Fruit fly (Drosophila melanogaster) whole organism, wandering third instar larva: ENCODE results near the gene Mcm5.

Experiments
- Abd-B ChIP-seq: fragments of >200 bp; optimal IDR thresholded peaks from 2 replicates; lab custom pipeline; 2017; ENCODE audit warnings: missing biosample characterization, missing genetic modification characterization
- CG32264 ChIP-seq: fragments of 200-800 bp; sonication (Bioruptor generic); optimal IDR thresholded peaks from 2 replicates; lab custom pipeline; 2016; ENCODE audit warnings: missing biosample characterization, missing genetic modification characterization
- CG9705 ChIP-seq: fragments of 200-800 bp; sonication (Bioruptor generic); optimal IDR thresholded peaks from 2 replicates; lab custom pipeline; 2018; ENCODE audit warnings: missing biosample characterization, mild to moderate bottlenecking, missing genetic modification characterization
- CrebA ChIP-seq: fragments of 200-800 bp; sonication (Bioruptor generic); optimal IDR thresholded peaks from 2 replicates; lab custom pipeline; 2016; ENCODE audit warnings: missing biosample characterization, mild to moderate bottlenecking, missing genetic modification characterization, borderline replicate concordance
- Dfd ChIP-seq: fragments of >200 bp; optimal IDR thresholded peaks from 2 replicates; lab custom pipeline; 2017; ENCODE audit warnings: missing biosample characterization, missing genetic modification characterization
- Dif ChIP-seq: fragments of 200-275, 200-300 bp; sonication (Bioruptor generic); optimal IDR thresholded peaks from 2 replicates; lab custom pipeline; 2018; ENCODE audit warnings: missing biosample characterization, missing genetic modification characterization; ENCODE audit not compliant: partially characterized antibody
- GATAd ChIP-seq: sonication (Bioruptor generic); optimal IDR thresholded peaks from 2 replicates; lab custom pipeline; 2016; ENCODE audit warnings: missing biosample characterization, missing genetic modification characterization
- HLH106 ChIP-seq: fragments of 200-800 bp; optimal IDR thresholded peaks from 3 replicates; lab custom pipeline; 2019; ENCODE audit warnings: missing biosample characterization, mild to moderate bottlenecking, missing genetic modification characterization, moderate library complexity
- Hnf4 ChIP-seq: fragments of 200-800 bp; sonication (Bioruptor generic); optimal IDR thresholded peaks from 2 replicates; lab custom pipeline; 2016; ENCODE audit warnings: missing biosample characterization, mild to moderate bottlenecking, missing genetic modification characterization
- Hr78 ChIP-seq: fragments of >200 bp; optimal IDR thresholded peaks from 2 replicates; lab custom pipeline; 2017; ENCODE audit warnings: missing biosample characterization, missing genetic modification characterization
- Hr83 ChIP-seq: fragments of 200-300 bp; sonication (Bioruptor generic); optimal IDR thresholded peaks from 2 replicates; lab custom pipeline; 2016; ENCODE audit warnings: missing biosample characterization, mild to moderate bottlenecking, missing genetic modification characterization, moderate library complexity; ENCODE audit not compliant: poor library complexity, severe bottlenecking
- Jra ChIP-seq: sonication (Bioruptor generic); optimal IDR thresholded peaks from 2 replicates; lab custom pipeline; 2016; ENCODE audit warnings: missing biosample characterization, missing genetic modification characterization
- Mio ChIP-seq: sonication (Bioruptor generic); optimal IDR thresholded peaks from 2 replicates; lab custom pipeline; 2016; ENCODE audit warnings: missing biosample characterization, missing genetic modification characterization
- Myc ChIP-seq: fragments of >200 bp; optimal IDR thresholded peaks from 2 replicates; lab custom pipeline; 2017
- N ChIP-seq: fragments of >200 bp; optimal IDR thresholded peaks from 2 replicates; lab custom pipeline; 2018; ENCODE audit warnings: missing biosample characterization, missing external identifiers, missing genetic modification characterization
- OdsH ChIP-seq: fragments of 200-800 bp; sonication (Bioruptor generic); optimal IDR thresholded peaks from 2 replicates; lab custom pipeline; 2016; ENCODE audit warnings: missing biosample characterization, mild to moderate bottlenecking, missing genetic modification characterization
- Rel ChIP-seq, 2 experiments: fragments of 200-800 bp; sonication (Bioruptor generic) in 1 of 2; optimal IDR thresholded peaks; 2 replicates in 1 of 2; 3 replicates in 1 of 2; lab custom pipeline; 2016 to 2019; ENCODE audit warnings: mild to moderate bottlenecking in 2 of 2, missing biosample characterization in 2 of 2, missing genetic modification characterization in 2 of 2, moderate library complexity in 1 of 2
- Sp1 ChIP-seq: fragments of 200-800 bp; sonication (Bioruptor generic); optimal IDR thresholded peaks from 3 replicates; lab custom pipeline; 2019; ENCODE audit warnings: missing biosample characterization, mild to moderate bottlenecking, missing genetic modification characterization, moderate library complexity
- Vsx2 ChIP-seq: fragments of 200-300, 225-300 bp; sonication (Bioruptor generic); optimal IDR thresholded peaks from 2 replicates; lab custom pipeline; 2018; ENCODE audit warnings: missing biosample characterization, missing genetic modification characterization; ENCODE audit not compliant: partially characterized antibody
- br ChIP-seq: fragments of 200-800 bp; sonication (Bioruptor generic); optimal IDR thresholded peaks from 2 replicates; lab custom pipeline; 2016; ENCODE audit warnings: missing biosample characterization, missing genetic modification characterization
- brk ChIP-seq: fragments of 200-800 bp; sonication (Bioruptor generic); optimal IDR thresholded peaks from 2 replicates; lab custom pipeline; 2016; ENCODE audit warnings: missing biosample characterization, mild to moderate bottlenecking, missing genetic modification characterization
- dl ChIP-seq, 2 experiments: fragments of 175-275, 200-275 bp in 1 of 2; fragments of 200-275 bp in 1 of 2; sonication (Bioruptor generic); optimal IDR thresholded peaks; lab custom pipeline; 2018; ENCODE audit warnings: mild to moderate bottlenecking in 2 of 2, missing biosample characterization in 2 of 2, missing genetic modification characterization in 2 of 2, moderate library complexity in 2 of 2; ENCODE audit not compliant: partially characterized antibody in 2 of 2, insufficient read depth in 1 of 2
- dmrt93B ChIP-seq: fragments of 200-800 bp; sonication (Bioruptor generic); optimal IDR thresholded peaks from 2 replicates; lab custom pipeline; 2018; ENCODE audit warnings: missing biosample characterization, mild to moderate bottlenecking, missing genetic modification characterization
- dsf ChIP-seq: sonication (Bioruptor generic); optimal IDR thresholded peaks from 2 replicates; lab custom pipeline; 2016; ENCODE audit warnings: missing biosample characterization, missing genetic modification characterization, borderline replicate concordance
- ey ChIP-seq: fragments of 200-800 bp; sonication (Bioruptor generic); optimal IDR thresholded peaks from 2 replicates; lab custom pipeline; 2016; ENCODE audit warnings: missing biosample characterization, missing genetic modification characterization
- foxo ChIP-seq, 2 experiments: fragments of 200-800 bp; sonication (Bioruptor generic); optimal IDR thresholded peaks; 2 replicates in 1 of 2; 3 replicates in 1 of 2; lab custom pipeline; 2016 to 2017; ENCODE audit warnings: missing biosample characterization in 2 of 2, missing genetic modification characterization in 2 of 2
- fru ChIP-seq: fragments of 200-800 bp; sonication (Bioruptor generic); optimal IDR thresholded peaks from 3 replicates; lab custom pipeline; 2016; ENCODE audit warnings: missing biosample characterization, mild to moderate bottlenecking, missing genetic modification characterization
- h ChIP-seq: fragments of 200-800 bp; sonication (Bioruptor generic); optimal IDR thresholded peaks from 3 replicates; lab custom pipeline; 2016; ENCODE audit warnings: missing biosample characterization, mild to moderate bottlenecking, missing genetic modification characterization
- jim ChIP-seq: fragments of 175-275, 200-325 bp; sonication (Bioruptor generic); optimal IDR thresholded peaks from 2 replicates; lab custom pipeline; 2016; ENCODE audit warnings: missing biosample characterization, mild to moderate bottlenecking, missing genetic modification characterization
- lola ChIP-seq: fragments of >200 bp; optimal IDR thresholded peaks from 2 replicates; lab custom pipeline; 2017; ENCODE audit warnings: missing biosample characterization, missing genetic modification characterization
- pan ChIP-seq: fragments of >200 bp; optimal IDR thresholded peaks from 2 replicates; lab custom pipeline; 2017
- psq ChIP-seq: fragments of 200-800 bp; sonication (Bioruptor generic); optimal IDR thresholded peaks from 3 replicates; lab custom pipeline; 2017; ENCODE audit warnings: missing biosample characterization, mild to moderate bottlenecking, missing genetic modification characterization, moderate library complexity
- rgr ChIP-seq: fragments of 200-800 bp; sonication (Bioruptor generic); optimal IDR thresholded peaks from 3 replicates; lab custom pipeline; 2016; ENCODE audit warnings: missing biosample characterization, mild to moderate bottlenecking, missing genetic modification characterization
- sage ChIP-seq: fragments of 200-800 bp; sonication (Bioruptor generic); optimal IDR thresholded peaks from 2 replicates; lab custom pipeline; 2016; ENCODE audit warnings: missing biosample characterization, mild to moderate bottlenecking, missing genetic modification characterization
- sv ChIP-seq: fragments of 200-800 bp; sonication (Bioruptor generic); optimal IDR thresholded peaks from 3 replicates; lab custom pipeline; 2016; ENCODE audit warnings: missing biosample characterization, missing genetic modification characterization
- tai ChIP-seq: sonication (Bioruptor generic); optimal IDR thresholded peaks from 2 replicates; lab custom pipeline; 2016; ENCODE audit warnings: missing biosample characterization, missing genetic modification characterization
- usp ChIP-seq: fragments of >200 bp; optimal IDR thresholded peaks from 2 replicates; lab custom pipeline; 2017; ENCODE audit warnings: missing biosample characterization, missing genetic modification characterization
- woc ChIP-seq: sonication (Bioruptor generic); optimal IDR thresholded peaks from 2 replicates; lab custom pipeline; 2016; ENCODE audit warnings: missing biosample characterization, mild to moderate bottlenecking, missing genetic modification characterization

Gene Mcm5

DNA sequence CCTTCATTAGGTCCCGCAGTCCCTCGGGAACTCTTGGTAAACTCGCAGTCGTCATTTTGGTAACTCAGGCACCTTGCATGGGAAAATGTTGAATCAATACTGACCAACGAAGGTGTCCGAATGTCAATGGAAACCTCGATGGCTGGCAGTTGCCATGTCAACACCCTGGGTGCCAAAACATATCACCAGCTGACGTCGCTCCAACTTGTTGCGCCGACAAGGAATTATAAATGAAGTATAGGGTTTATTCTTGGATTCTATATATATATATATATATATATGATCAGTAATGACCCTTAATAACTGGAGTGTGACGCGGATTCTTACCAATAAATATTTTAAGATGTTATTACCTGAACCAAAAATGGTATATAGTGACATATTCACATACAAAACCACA, 15.5 kb downstream of the Mcm5 start, which contains the start of gene CG14692:
Gene CG14692 (minus strand): TSS at position 101 of the 400 bp plus-strand sequence.
- no peak for TF ChIP-seq Rel (GFP tag; optimal IDR thresholded peaks at IDR 0.05; lab: Kevin White, UChicago)
- no peak for TF ChIP-seq Rel (tag; optimal IDR thresholded peaks at IDR 0.05; lab: Kevin White, UChicago)
- no peak for TF ChIP-seq Dif (GFP tag; lab: Kevin White, UChicago)
- no peak for TF ChIP-seq CG9705 (GFP tag; lab: Kevin White, UChicago)

DNA sequence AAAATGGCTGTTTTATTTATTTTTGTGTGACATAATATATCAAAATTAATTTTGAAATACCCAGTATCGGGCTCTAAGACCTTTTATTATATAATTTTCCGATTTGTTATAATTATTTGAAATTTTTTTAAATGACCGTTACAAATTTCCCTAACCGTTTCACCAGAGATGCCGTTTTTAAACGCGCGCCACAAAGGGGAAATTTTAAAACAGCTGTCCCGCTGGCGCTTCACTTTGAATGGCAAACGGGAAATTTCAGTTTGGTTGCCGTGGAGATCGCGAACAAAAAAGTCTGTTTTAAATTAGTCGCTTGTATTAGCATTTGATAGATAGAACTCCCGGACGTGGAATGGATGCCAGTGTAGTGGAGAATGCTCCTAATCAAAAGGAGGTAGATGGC, 26.7 kb downstream of the Mcm5 start, which contains the start of the genes CG14693 and TTLL15:
Gene CG14693 (minus strand): TSS at position 16 of the 400 bp plus-strand sequence.
Gene TTLL15 (plus strand): TSS at position 257 of the 400 bp plus-strand sequence.
- no peak for TF ChIP-seq Dfd (GFP tag; lab: Kevin White, UChicago)
- TF ChIP-seq jim (GFP tag; lab: Kevin White, UChicago), result no peak
- TF ChIP-seq Mio (GFP tag; lab: Kevin White, UChicago), result no peak
- TF ChIP-seq Myc (lab: Kevin White, UChicago), result peak; percentile 48
- TF ChIP-seq br (GFP tag; lab: Kevin White, UChicago), result no peak
- no peak for TF ChIP-seq dmrt93B (GFP tag; lab: Kevin White, UChicago)
- TF ChIP-seq ey, result no peak
- TF ChIP-seq foxo (GFP tag; optimal IDR thresholded peaks at IDR 0.05; lab: Kevin White, UChicago), result no peak
- TF ChIP-seq tai (GFP tag; lab: Kevin White, UChicago), result no peak
- TF ChIP-seq, all 38 proteins: peak for 1

- no peak for TF ChIP-seq tai (GFP tag; lab: Kevin White, UChicago)
- no peak for TF ChIP-seq lola (GFP tag; lab: Kevin White, UChicago)
- no peak for TF ChIP-seq woc (GFP tag; lab: Kevin White, UChicago)
- TF ChIP-seq Dfd (GFP tag; lab: Kevin White, UChicago), result no peak
- no peak for TF ChIP-seq ey
- TF ChIP-seq sage, result peak; percentile 11
- peak; percentile 28 for TF ChIP-seq brk
- TF ChIP-seq Dif (GFP tag; lab: Kevin White, UChicago), result peak; percentile 93
- TF ChIP-seq dsf (GFP tag; lab: Kevin White, UChicago), result no peak
- no peak for TF ChIP-seq HLH106 (tag; lab: Kevin White, UChicago)
- TF ChIP-seq CG32264, result no peak
- no peak for TF ChIP-seq pan (lab: Kevin White, UChicago)
- TF ChIP-seq Hr83, result peak; percentile 25
- peak; percentile 6 for TF ChIP-seq rgr (GFP tag; lab: Kevin White, UChicago)
- no peak for TF ChIP-seq fru (GFP tag; lab: Kevin White, UChicago)
- TF ChIP-seq Hnf4 (GFP tag; lab: Kevin White, UChicago), result no peak
- no peak for TF ChIP-seq Myc (lab: Kevin White, UChicago)
- no peak for TF ChIP-seq N
- TF ChIP-seq psq (GFP tag; lab: Kevin White, UChicago), result no peak
- TF ChIP-seq Vsx2, result peak; percentile 93
- no peak for TF ChIP-seq Abd-B
- no peak for TF ChIP-seq foxo (GFP tag; optimal IDR thresholded peaks at IDR 0.05; lab: Kevin White, UChicago)
- TF ChIP-seq OdsH (GFP tag; lab: Kevin White, UChicago), result no peak
- no peak for TF ChIP-seq GATAd (GFP tag; lab: Kevin White, UChicago)
- TF ChIP-seq Hr78 (GFP tag; lab: Kevin White, UChicago), result no peak
- TF ChIP-seq jim (GFP tag; lab: Kevin White, UChicago), result no peak
- TF ChIP-seq Rel (GFP tag; optimal IDR thresholded peaks at IDR 0.05; lab: Kevin White, UChicago), result peak; percentile 67
- TF ChIP-seq Rel (tag; optimal IDR thresholded peaks at IDR 0.05; lab: Kevin White, UChicago), result no peak
- TF ChIP-seq dmrt93B (GFP tag; lab: Kevin White, UChicago), result no peak
- no peak for TF ChIP-seq usp
- no peak for TF ChIP-seq sv
- peak; percentile 33 for TF ChIP-seq h (GFP tag; lab: Kevin White, UChicago)
- peak; percentile 4 for TF ChIP-seq CrebA
- peak; percentile 77 to 93 for TF ChIP-seq dl (GFP tag; optimal IDR thresholded peaks at IDR 0.05; lab: Kevin White, UChicago; ENCODE audit: insufficient read depth in 1 of 2, partially characterized antibody in 2 of 2)
- TF ChIP-seq Mio (GFP tag; lab: Kevin White, UChicago), result no peak
- TF ChIP-seq Sp1, result no peak
- no peak for TF ChIP-seq Jra (GFP tag; lab: Kevin White, UChicago)
- no peak for TF ChIP-seq br (GFP tag; lab: Kevin White, UChicago)
- no peak for TF ChIP-seq CG9705 (GFP tag; lab: Kevin White, UChicago)
Measured at dm6 chr3R:10826796-10827524, 38.6 kb downstream of the Mcm5 start, which contains the start of gene Cad86C. Cad86C (plus strand) TSS chr3R:10827079.
